Worm (Caenorhabditis elegans): ENCODE measurements around the gene ZK262.20.
"Not testable (repeated sequence)": the region's sequence is repeated elsewhere in the genome, so short reads cannot be mapped to it uniquely, and the experiment has no call there.

Gene ZK262.20

DNA sequence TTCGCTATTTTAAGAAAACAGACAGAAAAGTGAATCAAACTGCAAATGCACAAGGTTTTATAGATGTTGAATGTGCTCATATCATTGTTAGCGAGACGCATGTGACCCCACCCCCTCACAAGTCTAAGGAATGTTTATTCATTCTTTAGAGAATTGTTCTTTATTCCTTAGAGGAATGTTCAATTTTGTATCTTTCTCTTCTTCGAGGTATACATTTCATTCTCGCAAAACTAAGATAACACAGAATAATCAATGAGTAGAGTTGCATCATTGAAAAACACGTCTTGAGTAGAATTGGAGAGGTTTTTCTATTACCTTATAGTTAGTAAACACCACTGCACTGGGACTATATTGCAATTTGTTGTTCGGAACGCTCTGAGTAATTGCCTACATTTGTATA, at the start of gene ZK262.20:
TSS of gene ZK262.20 (minus strand) at position 101 of the 400 bp plus-strand sequence.
- TF ChIP-seq W03F9.2 (tag; optimal IDR thresholded peaks at IDR 0.05) (no peak), him-1 (tag; optimal IDR thresholded peaks at IDR 0.05) (no peak), dao-5 (tag; optimal IDR thresholded peaks at IDR 0.05) (no peak)

DNA sequence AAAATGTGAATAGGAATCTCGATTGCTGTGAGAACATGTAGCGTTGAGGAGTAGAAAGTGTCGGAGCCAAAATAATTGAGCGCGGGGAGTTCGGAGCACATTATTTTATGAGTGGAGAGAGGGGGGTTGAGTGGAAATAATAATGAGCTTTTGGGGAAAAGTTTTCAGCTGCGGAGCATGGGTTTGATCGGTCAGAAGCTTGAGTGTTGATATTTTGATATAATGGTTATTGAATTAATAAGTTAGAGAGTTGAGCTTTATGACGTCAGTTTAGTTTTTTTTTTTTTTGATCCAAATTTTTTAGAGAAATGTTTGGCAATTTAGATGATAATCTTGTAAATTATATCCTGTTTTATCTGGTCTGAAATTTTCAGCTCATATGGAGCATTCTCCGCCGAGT, 45.4 kb upstream of the ZK262.20 start, which contains the start of gene srh-178:
TSS of gene srh-178 (minus strand) at position 101 of the 400 bp plus-strand sequence.
- no peak for TF ChIP-seq him-1 (tag; optimal IDR thresholded peaks at IDR 0.05)
- TF ChIP-seq dao-5 (tag; optimal IDR thresholded peaks at IDR 0.05): no peak
- no peak for TF ChIP-seq W03F9.2 (tag; optimal IDR thresholded peaks at IDR 0.05)

DNA sequence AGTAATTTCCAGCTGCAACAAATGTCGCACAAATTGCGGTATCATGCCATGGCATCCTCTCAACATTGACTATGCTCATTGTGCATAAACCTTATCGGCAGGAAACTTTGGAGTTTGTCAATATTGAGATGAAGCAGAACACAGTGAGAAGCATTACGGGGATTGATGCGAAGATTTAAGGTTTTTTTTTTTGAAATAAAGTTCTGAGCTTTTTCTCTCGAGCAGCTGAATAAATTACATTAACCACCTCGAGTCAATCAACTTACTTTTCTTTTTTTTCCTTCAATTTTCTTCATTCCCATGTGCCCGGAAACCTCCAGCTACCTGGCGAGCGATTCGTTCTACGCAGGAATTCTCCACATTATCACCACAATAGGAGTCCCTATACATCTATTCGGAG, 41.2 kb upstream of the ZK262.20 start, which contains the start of gene srh-179:
TSS of gene srh-179 (plus strand) at position 301 of the 400 bp plus-strand sequence.
- no peak for TF ChIP-seq W03F9.2 (tag; optimal IDR thresholded peaks at IDR 0.05)
- no peak for TF ChIP-seq him-1 (tag; optimal IDR thresholded peaks at IDR 0.05)
- no peak for TF ChIP-seq dao-5 (tag; optimal IDR thresholded peaks at IDR 0.05)

DNA sequence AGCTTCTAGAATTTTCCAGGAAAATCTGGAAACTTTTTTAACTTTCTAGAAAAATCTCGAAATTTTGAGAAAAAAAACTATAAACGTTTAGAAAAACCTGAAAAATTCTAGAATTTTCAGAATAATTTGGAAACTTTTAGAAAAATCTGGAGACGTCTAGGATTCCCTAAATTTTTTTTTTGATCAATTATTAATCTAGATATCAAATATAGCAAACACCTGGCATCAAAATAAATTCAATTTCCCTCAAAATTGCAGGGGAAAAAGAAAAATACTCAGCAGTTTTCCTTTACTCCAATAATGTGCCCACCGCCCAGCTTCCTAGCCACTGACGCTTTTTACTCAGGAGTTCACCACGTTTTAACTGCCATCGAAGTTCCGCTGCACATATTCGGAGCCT, 39.4 kb upstream of the ZK262.20 start, which contains the start of gene srh-181:
TSS of gene srh-181 (plus strand) at position 301 of the 400 bp plus-strand sequence.
- no peak for TF ChIP-seq dao-5 (tag; optimal IDR thresholded peaks at IDR 0.05)
- TF ChIP-seq him-1 (tag; optimal IDR thresholded peaks at IDR 0.05): no peak
- no peak for TF ChIP-seq W03F9.2 (tag; optimal IDR thresholded peaks at IDR 0.05)

DNA sequence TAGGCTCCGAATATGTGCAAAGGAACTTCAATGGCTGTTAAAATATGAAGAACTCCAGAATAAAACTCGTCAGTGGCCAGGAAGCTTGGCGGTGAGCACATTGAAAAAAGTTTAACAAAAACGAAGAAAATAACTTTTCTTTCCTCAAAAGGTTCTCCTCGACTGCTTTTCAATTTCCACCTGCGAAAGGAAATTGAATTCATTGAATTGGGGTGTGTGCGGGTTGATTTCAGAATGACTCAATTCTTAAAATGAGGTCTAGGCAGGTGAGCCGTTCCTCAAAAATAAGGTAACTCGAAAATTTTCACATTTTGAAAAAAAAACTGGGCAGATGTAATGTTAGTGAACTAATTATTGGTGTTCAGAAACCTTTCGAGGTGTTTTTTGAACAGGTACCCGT, 38.6 kb upstream of the ZK262.20 start, which contains the start of gene srh-182:
TSS of gene srh-182 (minus strand) at position 101 of the 400 bp plus-strand sequence.
- no peak for TF ChIP-seq him-1 (tag; optimal IDR thresholded peaks at IDR 0.05)
- TF ChIP-seq W03F9.2 (tag; optimal IDR thresholded peaks at IDR 0.05): no peak
- no peak for TF ChIP-seq dao-5 (tag; optimal IDR thresholded peaks at IDR 0.05)

DNA sequence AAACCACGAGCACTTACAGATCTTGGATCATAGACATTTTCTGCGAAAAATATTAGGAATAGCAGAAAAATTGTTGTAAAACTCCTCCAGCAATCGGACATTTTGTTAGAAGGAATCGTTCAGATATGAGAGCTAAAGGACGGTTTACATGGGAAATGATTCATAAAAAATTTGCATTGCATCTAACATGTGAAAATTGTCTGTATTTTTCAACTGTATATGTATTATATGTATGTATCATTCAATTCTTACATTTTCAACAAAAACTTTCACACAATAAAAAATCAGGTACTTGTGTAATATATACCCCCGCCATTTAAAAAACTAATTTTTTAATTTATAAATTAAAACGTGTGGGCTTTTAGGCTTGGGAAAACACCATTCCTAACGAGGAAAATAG, 33.2 kb upstream of the ZK262.20 start, which contains the start of gene ZK228.13:
TSS of gene ZK228.13 (minus strand) at position 101 of the 400 bp plus-strand sequence.
- TF ChIP-seq W03F9.2 (tag; optimal IDR thresholded peaks at IDR 0.05) (no peak), dao-5 (tag; optimal IDR thresholded peaks at IDR 0.05) (no peak), him-1 (tag; optimal IDR thresholded peaks at IDR 0.05) (no peak)

DNA sequence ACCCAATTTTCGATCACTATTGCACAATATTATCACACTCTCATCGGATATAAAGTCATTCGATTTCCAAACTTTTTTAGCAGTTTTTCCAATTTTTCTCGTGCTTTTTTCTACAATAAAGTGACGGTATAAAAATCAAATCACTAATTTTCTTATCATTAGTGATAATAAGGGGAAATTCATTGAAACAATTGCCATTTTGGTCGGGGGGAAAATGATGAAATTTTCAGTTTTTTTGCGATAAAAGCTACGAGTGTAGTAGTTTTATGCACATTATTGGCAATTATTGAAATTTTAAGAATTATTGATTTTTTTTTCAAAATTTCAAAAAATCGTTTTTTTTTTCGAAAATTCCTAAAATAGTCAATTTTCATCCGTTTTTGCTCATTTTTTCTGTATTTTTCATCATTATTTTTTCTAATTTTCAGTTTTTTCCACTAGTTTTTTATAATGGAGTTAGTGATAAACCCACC, 27.5 kb upstream of the ZK262.20 start, which contains the start of gene ZK228.4:
TSS of gene ZK228.4 (plus strand) at position 423 of the 473 bp plus-strand sequence.
- TF ChIP-seq W03F9.2 (tag; optimal IDR thresholded peaks at IDR 0.05) (no peak), him-1 (tag; optimal IDR thresholded peaks at IDR 0.05) (no peak), dao-5 (tag; optimal IDR thresholded peaks at IDR 0.05) (no peak)

DNA sequence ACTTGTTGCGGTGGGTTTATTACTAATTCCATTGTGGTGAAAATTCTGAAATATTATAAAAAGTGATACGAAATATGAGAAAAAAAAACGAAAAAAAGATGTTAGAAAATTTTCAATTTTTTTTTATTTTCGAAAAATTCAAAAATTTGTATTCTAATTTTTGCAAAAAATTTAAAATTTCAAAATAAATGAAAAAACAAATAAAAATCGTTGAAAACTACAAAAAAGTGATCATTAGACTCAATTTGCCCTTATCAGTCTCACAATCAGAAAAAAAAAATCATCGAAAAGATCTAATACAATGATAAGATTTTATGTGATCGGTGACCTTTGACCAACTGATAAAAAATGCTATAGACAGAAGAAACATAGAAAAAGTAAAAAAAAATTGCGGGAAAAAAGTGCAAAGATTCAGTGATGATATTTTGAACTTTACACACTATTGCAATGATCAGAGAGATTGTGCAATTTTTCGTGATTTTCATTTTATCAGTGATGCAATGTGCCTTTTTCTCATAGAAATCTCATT, 26.4 kb upstream of the ZK262.20 start, which contains the start of gene ZK228.3:
TSS of gene ZK228.3 (minus strand) at position 51 of the 529 bp plus-strand sequence.
- TF ChIP-seq him-1 (tag; optimal IDR thresholded peaks at IDR 0.05): no peak
- no peak for TF ChIP-seq W03F9.2 (tag; optimal IDR thresholded peaks at IDR 0.05)
- no peak for TF ChIP-seq dao-5 (tag; optimal IDR thresholded peaks at IDR 0.05)

DNA sequence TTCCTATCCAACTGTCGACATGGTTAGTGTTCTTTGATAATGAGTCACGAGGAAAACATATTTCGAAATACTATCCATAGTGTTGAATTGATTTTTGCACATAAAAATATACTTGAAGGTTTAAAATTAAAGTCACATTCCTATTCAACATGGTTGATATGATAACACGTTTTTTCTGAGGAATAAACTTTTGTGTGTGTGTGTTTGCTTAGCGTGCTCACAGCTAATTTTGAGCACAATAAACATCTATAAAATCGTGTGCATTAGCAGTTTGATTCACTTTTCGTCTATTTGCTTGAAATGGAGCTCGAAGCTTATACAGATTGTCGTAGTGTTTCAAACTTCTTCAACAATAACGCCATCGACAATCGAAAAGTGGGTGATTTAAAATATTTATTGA, 21.7 kb upstream of the ZK262.20 start, which contains the start of gene ZK228.10:
TSS of gene ZK228.10 (plus strand) at position 301 of the 400 bp plus-strand sequence.
- no peak for TF ChIP-seq dao-5 (tag; optimal IDR thresholded peaks at IDR 0.05)
- TF ChIP-seq W03F9.2 (tag; optimal IDR thresholded peaks at IDR 0.05): no peak
- no peak for TF ChIP-seq him-1 (tag; optimal IDR thresholded peaks at IDR 0.05)

DNA sequence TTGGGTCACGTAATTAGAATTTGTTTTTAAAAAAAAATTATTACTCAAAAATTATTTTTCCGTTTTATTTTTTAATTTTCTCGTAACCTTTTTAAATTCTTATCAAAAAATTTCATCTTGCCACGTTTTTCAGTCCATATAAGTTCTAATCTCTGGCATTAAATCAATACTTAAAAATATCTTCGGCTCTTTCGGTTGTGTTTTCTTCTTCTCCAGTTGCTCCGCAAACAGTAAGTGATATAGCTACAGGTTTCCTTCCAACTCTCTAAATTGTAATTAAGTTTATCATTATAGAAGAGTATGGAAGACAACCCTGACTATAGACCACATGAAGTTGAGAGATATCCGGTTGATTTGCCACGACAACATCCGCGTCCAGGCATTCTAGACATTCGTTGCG, 9.3 kb upstream of the ZK262.20 start, which contains the start of gene ZK228.1:
TSS of gene ZK228.1 (plus strand) at position 301 of the 400 bp plus-strand sequence.
- TF ChIP-seq him-1 (tag; optimal IDR thresholded peaks at IDR 0.05) (no peak), W03F9.2 (tag; optimal IDR thresholded peaks at IDR 0.05) (no peak), dao-5 (tag; optimal IDR thresholded peaks at IDR 0.05) (no peak)

DNA sequence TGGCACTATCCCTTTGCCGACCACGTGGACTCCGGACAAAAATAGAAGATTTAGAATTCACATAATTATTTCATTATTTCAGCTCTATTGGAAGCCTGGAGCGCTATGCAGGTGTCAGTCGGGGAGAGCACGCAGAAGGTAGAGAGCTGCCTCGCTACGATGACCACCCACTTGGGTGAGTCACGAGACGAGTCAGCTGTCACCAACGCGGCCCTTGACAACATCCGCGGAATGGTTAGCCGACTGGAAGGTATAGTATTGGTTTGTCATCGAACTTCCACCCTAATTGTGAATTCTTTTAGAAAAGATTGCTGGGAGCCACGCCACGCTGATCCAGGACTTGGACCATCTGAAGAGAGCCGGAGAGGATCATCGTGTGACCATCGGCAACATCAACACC, 4.6 kb upstream of the ZK262.20 start, which contains the start of gene ZK262.9:
TSS of gene ZK262.9 (plus strand) at position 301 of the 400 bp plus-strand sequence.
- not testable (repeated sequence) for TF ChIP-seq W03F9.2, dao-5, him-1 (tag; optimal IDR thresholded peaks at IDR 0.05)

DNA sequence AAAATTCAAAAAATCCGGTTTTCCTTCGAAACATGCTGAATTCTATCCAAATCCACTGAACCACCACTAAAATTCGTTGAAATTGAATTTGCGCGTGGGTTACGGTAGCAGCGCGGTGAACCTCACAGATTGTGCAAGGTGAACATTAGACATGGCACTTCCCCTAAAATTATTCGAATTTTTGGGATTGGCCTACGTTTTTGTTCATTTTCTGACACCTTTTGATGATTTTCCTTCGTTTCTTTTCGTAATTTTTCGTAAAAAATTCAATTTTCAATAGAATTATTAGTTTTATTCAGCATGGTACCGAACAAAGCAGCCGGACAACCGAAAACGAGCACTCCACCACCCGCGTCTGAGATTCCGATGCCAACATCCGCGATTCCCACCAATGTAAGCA, 3.2 kb upstream of the ZK262.20 start, which contains the start of gene ZK262.8:
TSS of gene ZK262.8 (plus strand) at position 301 of the 400 bp plus-strand sequence.
- no peak for TF ChIP-seq dao-5 (tag; optimal IDR thresholded peaks at IDR 0.05)
- TF ChIP-seq W03F9.2 (tag; optimal IDR thresholded peaks at IDR 0.05): no peak
- no peak for TF ChIP-seq him-1 (tag; optimal IDR thresholded peaks at IDR 0.05)

DNA sequence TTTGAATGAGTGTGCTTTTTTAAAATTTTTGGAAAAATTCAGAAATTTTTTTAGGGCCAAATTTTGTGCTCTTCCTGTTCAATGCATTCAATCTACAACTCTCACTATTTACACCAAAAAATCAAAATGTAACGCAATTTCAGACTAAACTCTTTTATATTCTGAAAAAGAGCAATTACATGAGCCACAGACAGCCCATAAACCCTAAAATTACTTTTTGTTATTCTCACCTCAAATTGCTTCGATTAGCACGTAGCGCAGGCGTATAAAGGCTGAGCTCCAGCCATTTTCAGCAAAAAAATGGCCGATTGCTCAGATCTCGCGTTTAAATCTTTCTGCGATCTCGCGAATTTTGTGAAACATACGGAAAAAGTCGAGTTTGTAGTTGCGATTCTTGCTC, 3.4 kb downstream of the ZK262.20 start, which contains the start of gene srw-82:
TSS of gene srw-82 (plus strand) at position 301 of the 400 bp plus-strand sequence.
- TF ChIP-seq dao-5 (tag; optimal IDR thresholded peaks at IDR 0.05) (no peak), W03F9.2 (tag; optimal IDR thresholded peaks at IDR 0.05) (no peak), him-1 (tag; optimal IDR thresholded peaks at IDR 0.05) (no peak)

DNA sequence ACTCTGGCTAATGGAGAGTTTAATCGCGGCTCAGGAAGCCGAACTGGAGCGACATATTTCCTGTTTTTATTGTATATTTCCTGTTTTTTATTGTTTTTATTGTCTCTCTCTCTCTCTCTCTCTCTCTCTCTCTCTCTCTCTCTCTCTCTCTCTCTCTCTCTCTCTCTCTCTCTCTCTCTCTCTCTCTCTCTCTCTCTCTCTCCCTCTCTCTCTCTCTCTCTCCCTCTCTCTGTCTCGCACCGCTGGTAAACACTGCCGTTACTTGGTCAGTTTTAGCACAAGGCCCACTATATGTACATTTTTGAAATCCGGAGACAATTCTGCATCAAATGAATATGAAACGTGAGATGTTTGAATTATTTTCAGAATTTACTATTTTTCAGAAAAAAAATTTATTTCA, 4.0 kb downstream of the ZK262.20 start:
- TF ChIP-seq him-1 (tag; optimal IDR thresholded peaks at IDR 0.05): no peak
- no peak for TF ChIP-seq W03F9.2 (tag; optimal IDR thresholded peaks at IDR 0.05)
- no peak for TF ChIP-seq dao-5 (tag; optimal IDR thresholded peaks at IDR 0.05)

All from whole organism, L4/young adult.